Worm (Caenorhabditis elegans): ENCODE results near the gene C34E11.2.

Gene C34E11.2

DNA sequence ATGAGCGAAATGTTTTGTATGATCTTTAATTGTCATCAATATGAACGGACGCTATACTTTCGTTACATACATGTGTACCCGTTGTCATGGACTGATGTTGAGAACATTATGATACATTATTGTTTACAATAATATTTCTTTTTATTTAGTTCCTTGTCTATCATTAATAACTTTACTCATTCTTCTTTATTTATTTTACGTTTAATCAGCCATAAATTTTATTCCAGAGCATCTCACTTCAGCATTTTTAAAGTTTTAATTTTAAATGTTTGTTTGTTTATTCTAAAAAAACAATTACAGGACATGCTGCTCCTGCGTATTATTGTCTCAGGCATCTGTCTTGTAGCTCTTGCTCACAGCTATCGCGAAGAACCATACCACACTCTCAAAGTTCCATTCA is 28.8 kb upstream of the C34E11.2 start, which contains the start of gene F54F7.2:
TSS of gene F54F7.2 (plus strand) at position 301 of the 400 bp plus-strand sequence.
- TF ChIP-seq lin-39 (tag; optimal IDR thresholded peaks at IDR 0.05) (no peak), nhr-11 (tag; optimal IDR thresholded peaks at IDR 0.05) (no peak), egl-27 (tag; optimal IDR thresholded peaks at IDR 0.05) (no peak), nhr-76 (tag; optimal IDR thresholded peaks at IDR 0.05) (no peak), unc-39 (tag; optimal IDR thresholded peaks at IDR 0.05) (no peak), nhr-28 (tag; optimal IDR thresholded peaks at IDR 0.05) (no peak)

- TF ChIP-seq jun-1 (tag; optimal IDR thresholded peaks at IDR 0.05), result no peak
- TF ChIP-seq lsy-12 (tag; optimal IDR thresholded peaks at IDR 0.05), result no peak
- no peak for TF ChIP-seq elt-1 (tag; optimal IDR thresholded peaks at IDR 0.05)
- TF ChIP-seq mml-1 (tag; optimal IDR thresholded peaks at IDR 0.05), result no peak
- TF ChIP-seq R02D3.7 (tag; optimal IDR thresholded peaks at IDR 0.05), result no peak
- no peak for TF ChIP-seq nhr-11 (tag; optimal IDR thresholded peaks at IDR 0.05)
- no peak for TF ChIP-seq unc-39 (tag; optimal IDR thresholded peaks at IDR 0.05)
- no peak for TF ChIP-seq elt-2 (tag; optimal IDR thresholded peaks at IDR 0.05)
- no peak for TF ChIP-seq egl-5 (tag; optimal IDR thresholded peaks at IDR 0.05)
- TF ChIP-seq eor-1 (tag; optimal IDR thresholded peaks at IDR 0.05), result no peak
- no peak for TF ChIP-seq ZK546.5 (tag; optimal IDR thresholded peaks at IDR 0.05)
- no peak for TF ChIP-seq nhr-77 (tag; optimal IDR thresholded peaks at IDR 0.05)
- TF ChIP-seq nhr-12 (tag; optimal IDR thresholded peaks at IDR 0.05), result no peak
These were observed 22.8 kb upstream of the C34E11.2 start, which contains the start of gene taf-7.1 for ce11 chrX:11837378-11837777. TSS of gene taf-7.1 (minus strand) at chrX:11837478.

ce11 chrX:11828661-11829060 is 14.1 kb upstream of the C34E11.2 start:
- no peak for TF ChIP-seq pha-4 (tag; optimal IDR thresholded peaks at IDR 0.05)
- TF ChIP-seq egl-5 (tag; optimal IDR thresholded peaks at IDR 0.05), result no peak
- no peak for TF ChIP-seq sea-2 (GFP tag; optimal IDR thresholded peaks at IDR 0.05)
- no peak for TF ChIP-seq egl-27 (tag; optimal IDR thresholded peaks at IDR 0.05)
- TF ChIP-seq zag-1 (tag; optimal IDR thresholded peaks at IDR 0.05), result no peak
- TF ChIP-seq jun-1 (tag; optimal IDR thresholded peaks at IDR 0.05), result no peak
- TF ChIP-seq elt-2 (tag; optimal IDR thresholded peaks at IDR 0.05), result no peak
- no peak for TF ChIP-seq fos-1 (tag; optimal IDR thresholded peaks at IDR 0.05)
- TF ChIP-seq nhr-43 (tag; optimal IDR thresholded peaks at IDR 0.05; ENCODE audit: poor library complexity, severe bottlenecking), result no peak
- no peak for TF ChIP-seq elt-3 (tag; optimal IDR thresholded peaks at IDR 0.05)
- no peak for TF ChIP-seq lsy-12 (tag; optimal IDR thresholded peaks at IDR 0.05)
- TF ChIP-seq ZK546.5 (tag; optimal IDR thresholded peaks at IDR 0.05), result no peak
- TF ChIP-seq daf-12 (tag; optimal IDR thresholded peaks at IDR 0.05), result no peak
- no peak for TF ChIP-seq aly-2 (tag; optimal IDR thresholded peaks at IDR 0.05)
- no peak for TF ChIP-seq fkh-10 (GFP tag; optimal IDR thresholded peaks at IDR 0.05)
- TF ChIP-seq ama-1 (optimal IDR thresholded peaks at IDR 0.05), result no peak
- TF ChIP-seq nhr-25 (tag; optimal IDR thresholded peaks at IDR 0.05), result no peak
- TF ChIP-seq nhr-28 (tag; optimal IDR thresholded peaks at IDR 0.05), result no peak
- no peak for TF ChIP-seq mdl-1 (tag; optimal IDR thresholded peaks at IDR 0.05)
- TF ChIP-seq nhr-77 (tag; optimal IDR thresholded peaks at IDR 0.05), result no peak

ce11 chrX:11827528-11827927 is 13.0 kb upstream of the C34E11.2 start:
- TF ChIP-seq nhr-237 (tag; optimal IDR thresholded peaks at IDR 0.05), result no peak
- no peak for TF ChIP-seq lsy-12 (tag; optimal IDR thresholded peaks at IDR 0.05)
- TF ChIP-seq mdl-1 (tag; optimal IDR thresholded peaks at IDR 0.05), result no peak
- no peak for TF ChIP-seq nhr-11 (tag; optimal IDR thresholded peaks at IDR 0.05)
- no peak for TF ChIP-seq ceh-82 (tag; optimal IDR thresholded peaks at IDR 0.05)
- no peak for TF ChIP-seq ceh-16 (tag; optimal IDR thresholded peaks at IDR 0.05)
- TF ChIP-seq ZK546.5 (tag; optimal IDR thresholded peaks at IDR 0.05), result no peak
- TF ChIP-seq ztf-11 (tag; optimal IDR thresholded peaks at IDR 0.05), result no peak
- TF ChIP-seq fos-1 (tag; optimal IDR thresholded peaks at IDR 0.05), result no peak
- TF ChIP-seq nhr-25 (tag; optimal IDR thresholded peaks at IDR 0.05), result no peak
- no peak for TF ChIP-seq zag-1 (tag; optimal IDR thresholded peaks at IDR 0.05)
- TF ChIP-seq egl-5 (tag; optimal IDR thresholded peaks at IDR 0.05), result no peak
- no peak for TF ChIP-seq nfya-1 (tag; optimal IDR thresholded peaks at IDR 0.05; ENCODE audit: insufficient read depth)
- TF ChIP-seq fkh-2 (tag; optimal IDR thresholded peaks at IDR 0.05), result no peak
- no peak for TF ChIP-seq tbx-2 (tag; optimal IDR thresholded peaks at IDR 0.05)
- no peak for TF ChIP-seq unc-62 (GFP tag; optimal IDR thresholded peaks at IDR 0.05)
- no peak for TF ChIP-seq nhr-43 (tag; optimal IDR thresholded peaks at IDR 0.05; ENCODE audit: poor library complexity, severe bottlenecking)
- no peak for TF ChIP-seq daf-12 (tag; optimal IDR thresholded peaks at IDR 0.05)
- TF ChIP-seq skn-1 (tag; optimal IDR thresholded peaks at IDR 0.05), result no peak
- no peak for TF ChIP-seq ceh-28 (tag; optimal IDR thresholded peaks at IDR 0.05)

Measured in whole organism, L3 larva.